Fruit fly (Drosophila melanogaster) whole organism, pupa: ENCODE results near the gene tai.

Experiments
- CG10348 ChIP-seq: fragments of 200-800 bp; sonication (Bioruptor generic); IDR thresholded peaks from 2 replicates; pipeline ENCODE4 v1.3.6; 2022; ENCODE audit warnings: missing biosample characterization, missing genetic modification characterization
- CG12605 ChIP-seq: fragments of 200-800 bp; sonication (Bioruptor generic); IDR thresholded peaks from 2 replicates; pipeline ENCODE4 v1.3.6; 2022; ENCODE audit warnings: missing biosample characterization, missing genetic modification characterization
- CG13204 ChIP-seq: fragments of 200-800 bp; sonication (Bioruptor generic); optimal IDR thresholded peaks from 2 replicates; lab custom pipeline; 2018; ENCODE audit warnings: missing biosample characterization, mild to moderate bottlenecking, missing genetic modification characterization, moderate library complexity
- CG14655 ChIP-seq: fragments of 200-800 bp; sonication (Bioruptor generic); optimal IDR thresholded peaks from 3 replicates; lab custom pipeline; 2017; ENCODE audit warnings: mild to moderate bottlenecking, missing biosample characterization, missing genetic modification reagents, missing genetic modification characterization
- CG15710 ChIP-seq: fragments of 200-800 bp; sonication (Bioruptor generic); optimal IDR thresholded peaks from 2 replicates; lab custom pipeline; 2018; ENCODE audit warnings: missing biosample characterization, mild to moderate bottlenecking, missing genetic modification characterization, moderate library complexity
- CG17806 ChIP-seq: fragments of 200-800 bp; sonication (Bioruptor generic); optimal IDR thresholded peaks from 2 replicates; lab custom pipeline; 2018; ENCODE audit warnings: missing biosample characterization, mild to moderate bottlenecking, missing genetic modification characterization, moderate library complexity
- CG32121 ChIP-seq: fragments of 200-800 bp; sonication (Bioruptor generic); IDR thresholded peaks from 2 replicates; pipeline ENCODE4 v1.3.6; 2022; ENCODE audit warnings: missing biosample characterization, missing genetic modification characterization
- CG34367 ChIP-seq: fragments of 200-800 bp; sonication (Bioruptor generic); optimal IDR thresholded peaks from 2 replicates; lab custom pipeline; 2018; ENCODE audit warnings: missing biosample characterization, mild to moderate bottlenecking, missing genetic modification characterization
- CG4496 ChIP-seq: fragments of 200-800 bp; sonication (Bioruptor generic); IDR thresholded peaks from 3 replicates; pipeline ENCODE4 v1.3.6; 2022; ENCODE audit warnings: missing biosample characterization, missing genetic modification characterization
- CG8159 ChIP-seq: fragments of 200-800 bp; sonication (Bioruptor generic); optimal IDR thresholded peaks from 3 replicates; lab custom pipeline; 2018; ENCODE audit warnings: missing biosample characterization, mild to moderate bottlenecking, missing genetic modification characterization, moderate library complexity
- CG8301 ChIP-seq: fragments of 200-800 bp; sonication (Bioruptor generic); optimal IDR thresholded peaks from 2 replicates; lab custom pipeline; 2018; ENCODE audit warnings: missing biosample characterization, mild to moderate bottlenecking, missing genetic modification characterization
- CG9948 ChIP-seq: fragments of 200-800 bp; sonication (Bioruptor generic); optimal IDR thresholded peaks from 2 replicates; lab custom pipeline; 2018; ENCODE audit warnings: missing biosample characterization, mild to moderate bottlenecking, missing genetic modification characterization, moderate library complexity
- D1 ChIP-seq: fragments of 200-800 bp; sonication (Bioruptor generic); optimal IDR thresholded peaks from 2 replicates; lab custom pipeline; 2018; ENCODE audit warnings: missing biosample characterization, mild to moderate bottlenecking, missing genetic modification characterization, moderate library complexity
- EcR ChIP-seq: fragments of 200-800 bp; sonication (Bioruptor generic); optimal IDR thresholded peaks from 3 replicates; lab custom pipeline; 2019; ENCODE audit warnings: missing biosample characterization, missing genetic modification characterization, mild to moderate bottlenecking, moderate library complexity, missing genetic modification reagents
- Ets98B ChIP-seq: fragments of 200-800 bp; sonication (Bioruptor generic); IDR thresholded peaks from 2 replicates; pipeline ENCODE4 v1.3.6; 2022; ENCODE audit warnings: missing biosample characterization, missing genetic modification characterization
- Pif1A ChIP-seq: fragments of 200-800 bp; sonication (Bioruptor generic); optimal IDR thresholded peaks from 3 replicates; lab custom pipeline; 2016; ENCODE audit warnings: missing biosample characterization, missing genetic modification characterization
- Pif1B ChIP-seq: fragments of 200-800 bp; sonication (Bioruptor generic); optimal IDR thresholded peaks from 3 replicates; lab custom pipeline; 2016; ENCODE audit warnings: missing biosample characterization, missing genetic modification characterization
- fd96Ca ChIP-seq: fragments of 200-800 bp; sonication (Bioruptor generic); IDR thresholded peaks from 3 replicates; pipeline ENCODE4 v1.3.6; 2022; ENCODE audit warnings: missing biosample characterization, missing genetic modification characterization
- gl ChIP-seq: fragments of 200-800 bp; sonication (Bioruptor generic); optimal IDR thresholded peaks from 2 replicates; lab custom pipeline; 2018; ENCODE audit warnings: missing biosample characterization, mild to moderate bottlenecking, missing genetic modification characterization
- rn ChIP-seq: fragments of 200-800 bp; sonication (Bioruptor generic); IDR thresholded peaks from 2 replicates; pipeline ENCODE4 v1.3.6; 2022; ENCODE audit warnings: missing biosample characterization, missing genetic modification characterization

Gene tai

dm6 chr2L:9140945-9141440 is 25.6 kb upstream of the tai start:
- no peak for TF ChIP-seq CG9948
- TF ChIP-seq CG8301 = peak; percentile 47
- TF ChIP-seq CG13204 (GFP tag; lab: Kevin White, UChicago) = no peak
- no peak for TF ChIP-seq Ets98B (GFP tag; lab: Robert Waterston, UW)
- TF ChIP-seq gl (tag; lab: Kevin White, UChicago) = no peak
- TF ChIP-seq CG14655 = peak; percentile 52
- no peak for TF ChIP-seq fd96Ca (GFP tag; lab: Robert Waterston, UW)
- no peak for TF ChIP-seq CG10348

dm6 chr2L:9145761-9146160 is 20.8 kb upstream of the tai start:
- TF ChIP-seq D1 (no peak), CG32121 (no peak), Pif1A (GFP tag; lab: Kevin White, UChicago) (no peak), CG8159 (tag; lab: Kevin White, UChicago) (no peak), CG8301 (no peak), CG34367 (tag; lab: Kevin White, UChicago) (no peak), fd96Ca (GFP tag; lab: Robert Waterston, UW) (no peak), gl (tag; lab: Kevin White, UChicago) (peak; percentile 1)

DNA sequence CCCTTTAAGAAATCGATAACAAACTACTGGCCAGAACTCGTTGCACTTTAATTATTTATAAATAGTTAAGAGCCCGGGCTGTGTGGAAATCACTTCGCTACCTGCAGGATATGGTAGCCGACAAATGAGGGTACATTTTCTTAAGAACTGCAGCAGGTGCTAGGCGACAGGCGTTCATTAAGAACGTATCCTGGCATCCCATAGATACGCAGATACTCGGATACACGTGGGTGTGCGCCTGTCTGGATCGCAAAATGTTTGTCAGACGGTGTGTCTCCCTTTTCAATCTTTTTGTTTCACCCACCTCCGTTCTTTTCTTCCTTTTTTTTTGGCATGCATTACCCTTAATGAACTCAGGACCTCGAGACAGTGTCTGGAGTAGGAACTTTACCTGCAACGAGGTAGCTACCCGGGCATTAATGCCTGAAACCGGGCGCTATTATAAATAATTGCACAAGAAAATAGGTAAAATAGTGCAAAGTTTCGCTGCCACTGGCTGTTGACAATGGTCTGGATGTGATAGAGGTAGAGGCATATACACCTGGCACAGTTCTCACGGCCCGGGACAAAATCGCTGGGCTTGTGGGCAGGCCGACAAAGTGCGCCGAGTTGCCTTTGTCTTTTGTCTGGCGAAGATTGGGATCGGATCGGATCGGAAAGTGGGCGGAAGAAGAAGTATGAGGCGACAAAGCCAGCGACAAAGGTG is 20.2 kb upstream of the tai start:
- TF ChIP-seq Pif1B (GFP tag; lab: Kevin White, UChicago) (no peak), CG8301 (no peak), CG9948 (no peak), CG8159 (tag; lab: Kevin White, UChicago) (no peak), CG14655 (no peak), rn (GFP tag; lab: Robert Waterston, UW) (no peak), CG34367 (tag; lab: Kevin White, UChicago) (no peak), fd96Ca (GFP tag; lab: Robert Waterston, UW) (no peak), CG13204 (GFP tag; lab: Kevin White, UChicago) (no peak), CG15710 (tag; lab: Kevin White, UChicago) (no peak), Pif1A (GFP tag; lab: Kevin White, UChicago) (no peak)

dm6 chr2L:9148133-9148532 is 18.4 kb upstream of the tai start:
- TF ChIP-seq CG13204 (GFP tag; lab: Kevin White, UChicago) (no peak), CG4496 (GFP tag; lab: Robert Waterston, UW) (0 out of 3 replicates have a peak, but pooled peaks have one; percentile 3), CG12605 (GFP tag; lab: Robert Waterston, UW) (no peak), EcR (GFP tag; lab: Kevin White, UChicago) (peak; percentile 50), Pif1B (GFP tag; lab: Kevin White, UChicago) (no peak)

- TF ChIP-seq rn (GFP tag; lab: Robert Waterston, UW) (no peak), Pif1B (GFP tag; lab: Kevin White, UChicago) (peak; percentile 28), CG14655 (peak; percentile 51), EcR (GFP tag; lab: Kevin White, UChicago) (no peak), CG15710 (tag; lab: Kevin White, UChicago) (no peak), CG8301 (peak; percentile 40), Pif1A (GFP tag; lab: Kevin White, UChicago) (no peak), CG17806 (tag; lab: Kevin White, UChicago) (peak; percentile 44), CG34367 (tag; lab: Kevin White, UChicago) (no peak), CG32121 (0 out of 2 replicates have a peak, but pooled peaks have one; percentile 47), Ets98B (GFP tag; lab: Robert Waterston, UW) (peak; percentile 34; the same call in 1 of the 2 replicates), CG4496 (GFP tag; lab: Robert Waterston, UW) (peak; percentile 56; the same call in 2 of the 3 replicates), CG13204 (GFP tag; lab: Kevin White, UChicago) (no peak), CG9948 (peak; percentile 41), CG8159 (tag; lab: Kevin White, UChicago) (peak; percentile 35)
Observed at dm6 chr2L:9149426-9149825, 17.2 kb upstream of the tai start.

DNA sequence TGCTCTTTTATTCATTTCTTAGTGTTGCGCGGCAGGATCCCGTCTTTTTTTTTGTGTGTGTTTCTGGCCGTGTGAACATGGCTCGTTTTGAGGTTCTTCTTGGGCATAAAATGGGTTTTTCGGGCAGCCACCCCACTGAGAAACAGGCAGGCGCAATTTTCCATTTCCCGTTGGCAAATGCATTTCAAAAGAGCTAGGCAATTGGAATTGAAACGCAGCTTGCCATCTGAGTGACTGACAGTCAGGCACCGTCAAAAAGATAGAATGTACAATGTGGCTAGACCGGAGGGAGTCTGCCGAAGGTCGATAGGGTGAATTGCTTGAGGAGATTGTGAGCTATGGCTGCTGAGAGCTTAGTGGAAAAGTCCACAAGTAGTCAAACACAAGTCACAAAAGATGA is 16.5 kb upstream of the tai start:
- TF ChIP-seq CG17806 (tag; lab: Kevin White, UChicago) (no peak), CG9948 (no peak), CG14655 (no peak), D1 (no peak), CG13204 (GFP tag; lab: Kevin White, UChicago) (no peak), Pif1B (GFP tag; lab: Kevin White, UChicago) (no peak)

dm6 chr2L:9150805-9151204 is 15.8 kb upstream of the tai start:
- TF ChIP-seq CG8159 (tag; lab: Kevin White, UChicago) = no peak
- 0 out of 3 replicates have a peak, but pooled peaks have one; percentile 7 for TF ChIP-seq CG4496 (GFP tag; lab: Robert Waterston, UW)
